Worm (Caenorhabditis elegans): ENCODE results near the gene T19C4.5.

- TF ChIP-seq elt-1 (tag; optimal IDR thresholded peaks at IDR 0.05): no peak
- TF ChIP-seq ama-1 (optimal IDR thresholded peaks at IDR 0.05): no peak
- TF ChIP-seq nhr-11 (tag; optimal IDR thresholded peaks at IDR 0.05): no peak
- no peak for TF ChIP-seq nhr-23 (tag; optimal IDR thresholded peaks at IDR 0.05)
- no peak for TF ChIP-seq aly-2 (tag; optimal IDR thresholded peaks at IDR 0.05)
- no peak for TF ChIP-seq elt-3 (tag; optimal IDR thresholded peaks at IDR 0.05)
- no peak for TF ChIP-seq R02D3.7 (tag; optimal IDR thresholded peaks at IDR 0.05)
- TF ChIP-seq unc-62 (GFP tag; optimal IDR thresholded peaks at IDR 0.05): no peak
- no peak for TF ChIP-seq nhr-77 (tag; optimal IDR thresholded peaks at IDR 0.05)
- TF ChIP-seq mab-5 (tag; optimal IDR thresholded peaks at IDR 0.05): no peak
- TF ChIP-seq ztf-11 (tag; optimal IDR thresholded peaks at IDR 0.05): no peak
- no peak for TF ChIP-seq nhr-237 (tag; optimal IDR thresholded peaks at IDR 0.05)
- TF ChIP-seq unc-55 (GFP tag; optimal IDR thresholded peaks at IDR 0.05): no peak
- TF ChIP-seq lsy-2 (tag; optimal IDR thresholded peaks at IDR 0.05): no peak
Measured at ce11 chrV:11156589-11156988, 15.4 kb upstream of the T19C4.5 start.
